Worm (Caenorhabditis elegans) whole organism, L2 larva: ENCODE results near the gene F53G2.12.

ENCODE experiments used
- F13H6.1 ChIP-seq: sonication (generic microtip); optimal IDR thresholded peaks from 2 replicates; lab custom pipeline; 2016; ENCODE audit warnings: missing genetic modification characterization, missing compliant biosample characterization
- R02D3.7 ChIP-seq: fragments of 150-350 bp; optimal IDR thresholded peaks from 2 replicates; lab custom pipeline; 2014; ENCODE audit warnings: missing biosample characterization, missing genetic modification characterization
- Y55F3AM.14 ChIP-seq: fragments of 200-800 bp; sonication (Bioruptor generic); optimal IDR thresholded peaks from 2 replicates; lab custom pipeline; 2018; ENCODE audit warnings: mild to moderate bottlenecking, missing genetic modification characterization, missing compliant biosample characterization
- ZK546.5 ChIP-seq: sonication (generic microtip); optimal IDR thresholded peaks from 2 replicates; lab custom pipeline; 2017; ENCODE audit warnings: missing biosample characterization, missing genetic modification characterization
- alr-1 ChIP-seq: fragments of 150-350 bp; optimal IDR thresholded peaks from 2 replicates; lab custom pipeline; 2014; ENCODE audit warnings: missing biosample characterization, missing genetic modification characterization
- aly-2 ChIP-seq: fragments of 150-350 bp; optimal IDR thresholded peaks from 2 replicates; lab custom pipeline; 2014; ENCODE audit warnings: missing biosample characterization, missing genetic modification characterization
- ama-1 ChIP-seq: fragments of 150-350 bp; optimal IDR thresholded peaks from 2 replicates; lab custom pipeline; 2018; ENCODE audit warnings: inconsistent platforms
- blmp-1 ChIP-seq: sonication (generic microtip); optimal IDR thresholded peaks from 2 replicates; lab custom pipeline; 2017; ENCODE audit warnings: missing genetic modification characterization, mild to moderate bottlenecking, missing compliant biosample characterization, antibody characterized with exemption, moderate library complexity; ENCODE audit not compliant: insufficient read depth
- ceh-16 ChIP-seq: fragments of 150-350 bp; optimal IDR thresholded peaks from 2 replicates; lab custom pipeline; 2014; ENCODE audit warnings: missing biosample characterization, missing genetic modification characterization
- ceh-82 ChIP-seq: fragments of 150-350 bp; optimal IDR thresholded peaks from 2 replicates; lab custom pipeline; 2014; ENCODE audit warnings: missing biosample characterization, missing genetic modification characterization
- crh-2 ChIP-seq: sonication (generic microtip); optimal IDR thresholded peaks from 2 replicates; lab custom pipeline; 2017; ENCODE audit warnings: missing biosample characterization, missing genetic modification characterization
- egl-27 ChIP-seq: sonication (generic microtip); optimal IDR thresholded peaks from 3 replicates; lab custom pipeline; 2017; ENCODE audit warnings: missing biosample characterization, missing genetic modification reagents, missing genetic modification characterization
- elt-1 ChIP-seq: fragments of 150-350 bp; optimal IDR thresholded peaks from 2 replicates; lab custom pipeline; 2014; ENCODE audit warnings: missing biosample characterization, missing genetic modification characterization
- elt-3 ChIP-seq: sonication (generic microtip); optimal IDR thresholded peaks from 2 replicates; lab custom pipeline; 2017; ENCODE audit warnings: missing biosample characterization, missing genetic modification characterization
- fos-1 ChIP-seq: fragments of 150-350 bp; optimal IDR thresholded peaks from 2 replicates; lab custom pipeline; 2014; ENCODE audit warnings: missing biosample characterization, missing genetic modification characterization
- gmeb-1 ChIP-seq: fragments of 150-350 bp; optimal IDR thresholded peaks from 2 replicates; lab custom pipeline; 2014; ENCODE audit warnings: missing biosample characterization, missing genetic modification characterization
- lsy-2 ChIP-seq, 2 experiments: fragments of 150-350 bp in 1 of 2; sonication (generic microtip) in 1 of 2; optimal IDR thresholded peaks; 2 replicates each; lab custom pipeline; 2014 to 2017; ENCODE audit warnings: missing biosample characterization in 2 of 2, missing genetic modification characterization in 2 of 2
- mab-5 ChIP-seq: fragments of 150-350 bp; optimal IDR thresholded peaks from 2 replicates; lab custom pipeline; 2014; ENCODE audit warnings: missing biosample characterization, missing genetic modification characterization
- mbf-1 ChIP-seq: sonication (generic microtip); optimal IDR thresholded peaks from 2 replicates; lab custom pipeline; 2017; ENCODE audit warnings: missing biosample characterization, missing genetic modification characterization
- nhr-10 ChIP-seq: sonication (generic microtip); optimal IDR thresholded peaks from 2 replicates; lab custom pipeline; 2017; ENCODE audit warnings: missing biosample characterization, missing genetic modification characterization
- nhr-11 ChIP-seq: fragments of 150-350 bp; optimal IDR thresholded peaks from 2 replicates; lab custom pipeline; 2014; ENCODE audit warnings: missing biosample characterization, missing genetic modification characterization
- nhr-12 ChIP-seq: fragments of 150-350 bp; optimal IDR thresholded peaks from 2 replicates; lab custom pipeline; 2014; ENCODE audit warnings: missing biosample characterization, missing genetic modification characterization
- nhr-21 ChIP-seq: fragments of 150-350 bp; optimal IDR thresholded peaks from 2 replicates; lab custom pipeline; 2014; ENCODE audit warnings: missing biosample characterization, missing genetic modification characterization
- nhr-23 ChIP-seq: fragments of 150-350 bp; optimal IDR thresholded peaks from 2 replicates; lab custom pipeline; 2014; ENCODE audit warnings: missing biosample characterization, missing genetic modification reagents, missing genetic modification characterization
- nhr-237 ChIP-seq: fragments of 150-350 bp; optimal IDR thresholded peaks from 2 replicates; lab custom pipeline; 2014; ENCODE audit warnings: missing biosample characterization, missing genetic modification characterization
- nhr-25 ChIP-seq: fragments of 150-350 bp; sonication (generic microtip); optimal IDR thresholded peaks from 3 replicates; lab custom pipeline; 2014; ENCODE audit warnings: missing biosample characterization, missing genetic modification characterization
- sem-4 ChIP-seq: fragments of 150-350 bp; optimal IDR thresholded peaks from 2 replicates; lab custom pipeline; 2014; ENCODE audit warnings: missing biosample characterization, missing genetic modification reagents, missing genetic modification characterization
- skn-1 ChIP-seq: sonication (generic microtip); optimal IDR thresholded peaks from 2 replicates; lab custom pipeline; 2017; ENCODE audit warnings: missing biosample characterization, missing genetic modification characterization
- sma-3 ChIP-seq: sonication (generic microtip); optimal IDR thresholded peaks from 2 replicates; lab custom pipeline; 2016; ENCODE audit warnings: missing genetic modification reagents, missing genetic modification characterization, missing compliant biosample characterization
- sma-9 ChIP-seq, 2 experiments: fragments of 150-350 bp in 1 of 2; sonication (generic microtip) in 1 of 2; optimal IDR thresholded peaks; 2 replicates each; lab custom pipeline; 2014 to 2016; ENCODE audit warnings: missing genetic modification characterization in 2 of 2, mild to moderate bottlenecking in 1 of 2, missing biosample characterization in 1 of 2, missing compliant biosample characterization in 1 of 2, missing genetic modification reagents in 1 of 2, moderate library complexity in 1 of 2
- snpc-4 ChIP-seq: fragments of 150-350 bp; optimal IDR thresholded peaks from 2 replicates; lab custom pipeline; 2014; ENCODE audit warnings: missing biosample characterization, missing genetic modification characterization
- unc-39 ChIP-seq: fragments of 150-350 bp; optimal IDR thresholded peaks from 2 replicates; lab custom pipeline; 2014; ENCODE audit warnings: missing biosample characterization, missing genetic modification characterization
- unc-55 ChIP-seq: fragments of 150-350 bp; sonication (generic microtip); optimal IDR thresholded peaks from 3 replicates; lab custom pipeline; 2014; ENCODE audit warnings: missing biosample characterization, missing genetic modification reagents, missing genetic modification characterization
- unc-62 ChIP-seq: fragments of 150-350 bp; optimal IDR thresholded peaks from 2 replicates; lab custom pipeline; 2014; ENCODE audit warnings: missing biosample characterization, missing genetic modification reagents, missing genetic modification characterization
- zag-1 ChIP-seq: fragments of 150-350 bp; optimal IDR thresholded peaks from 2 replicates; lab custom pipeline; 2014; ENCODE audit warnings: missing biosample characterization, missing genetic modification characterization

Gene F53G2.12

DNA sequence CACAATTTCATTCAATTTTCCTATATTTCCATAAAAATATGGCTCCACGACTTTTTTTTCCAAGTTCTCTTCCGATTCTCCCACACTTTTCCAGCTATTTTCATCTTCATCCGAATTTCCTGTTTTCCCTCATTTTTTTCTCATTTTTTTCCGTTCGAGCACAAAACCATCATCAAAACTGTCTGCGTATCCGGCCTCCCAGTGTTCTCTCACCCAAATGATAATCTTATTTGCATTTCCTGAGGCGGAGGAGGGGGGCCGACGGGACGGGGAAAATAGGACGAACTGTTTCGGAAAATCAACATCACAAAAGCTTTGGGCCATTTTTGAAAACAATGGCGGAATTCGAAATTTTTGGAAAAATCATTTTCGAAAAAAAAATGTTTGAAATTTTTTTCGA lies 38.6 kb downstream of the F53G2.12 start:
- TF ChIP-seq skn-1 (tag; lab: Kevin White, UChicago) (no peak), elt-3 (tag; lab: Kevin White, UChicago) (no peak), unc-39 (tag; lab: Kevin White, UChicago) (no peak), aly-2 (tag; lab: Kevin White, UChicago) (no peak), snpc-4 (no peak), sem-4 (tag; lab: Kevin White, UChicago) (no peak), ZK546.5 (no peak), nhr-10 (tag; lab: Kevin White, UChicago) (no peak), ceh-16 (tag; lab: Kevin White, UChicago) (no peak), F13H6.1 (tag; lab: Kevin White, UChicago) (no peak), unc-55 (GFP tag; lab: Kevin White, UChicago) (no peak), ama-1 (lab: Kevin White, UChicago) (no peak), egl-27 (tag; lab: Kevin White, UChicago) (no peak), ceh-82 (no peak), nhr-21 (no peak), nhr-12 (tag; lab: Kevin White, UChicago) (no peak), elt-1 (tag; lab: Kevin White, UChicago) (no peak)
- TF ChIP-seq, all 48 proteins: peak for 0

DNA sequence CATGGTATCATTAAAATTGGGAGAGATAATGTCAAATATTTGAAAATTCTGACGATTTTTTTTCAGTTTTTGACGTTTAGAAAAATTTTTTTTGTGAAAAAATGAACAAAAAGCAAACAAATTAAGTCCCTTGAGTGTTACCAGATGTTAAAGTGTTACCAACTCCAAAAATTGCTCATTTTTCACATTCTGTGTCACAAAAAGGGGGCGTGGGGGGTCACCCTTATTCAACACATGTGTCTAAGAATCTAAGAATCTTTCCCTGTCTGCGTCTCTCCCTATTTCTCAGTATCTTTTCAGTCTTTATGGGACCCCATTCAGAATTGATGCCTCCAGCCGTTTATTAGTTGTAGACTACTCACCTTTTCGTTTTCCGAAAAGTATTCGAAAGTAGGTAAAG lies 39.9 kb downstream of the F53G2.12 start:
- no peak for TF ChIP-seq mab-5
- TF ChIP-seq gmeb-1 (tag; lab: Kevin White, UChicago) = no peak
- no peak for TF ChIP-seq aly-2 (tag; lab: Kevin White, UChicago)
- TF ChIP-seq nhr-11 = no peak
- TF ChIP-seq snpc-4 = no peak
- TF ChIP-seq Y55F3AM.14 = no peak
- TF ChIP-seq mbf-1 (tag; lab: Kevin White, UChicago) = no peak
- no peak for TF ChIP-seq nhr-10 (tag; lab: Kevin White, UChicago)
- TF ChIP-seq ama-1 (lab: Kevin White, UChicago) = no peak
- TF ChIP-seq blmp-1 = no peak
- TF ChIP-seq unc-62 = no peak
- TF ChIP-seq ceh-16 (tag; lab: Kevin White, UChicago) = no peak
- TF ChIP-seq unc-55 (GFP tag; lab: Kevin White, UChicago) = no peak
- TF ChIP-seq fos-1 (tag; lab: Kevin White, UChicago) = no peak
- no peak for TF ChIP-seq alr-1 (tag; lab: Kevin White, UChicago)
- TF ChIP-seq zag-1 = no peak
- no peak for TF ChIP-seq nhr-12 (tag; lab: Kevin White, UChicago)

DNA sequence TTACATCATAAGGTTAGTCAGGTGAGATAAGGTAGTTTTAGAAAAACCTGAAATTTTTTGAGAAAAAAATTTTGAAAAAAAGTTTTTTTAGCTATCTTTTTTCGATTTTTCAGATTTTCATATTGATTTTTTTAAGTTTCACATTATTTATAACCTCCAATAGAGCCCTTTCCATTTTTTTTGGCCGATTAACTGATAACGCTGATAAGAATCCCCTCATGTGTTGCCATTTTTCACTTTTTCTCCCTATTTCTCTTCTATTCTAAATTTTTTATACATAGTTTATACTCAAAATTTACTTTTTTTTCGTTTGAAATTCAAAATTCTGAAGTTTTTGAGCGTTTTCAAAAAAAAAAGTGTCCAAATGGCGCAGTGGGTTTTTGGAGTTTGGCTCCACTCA lies 40.7 kb downstream of the F53G2.12 start:
- TF ChIP-seq sem-4 (tag; lab: Kevin White, UChicago) (no peak), crh-2 (tag; lab: Kevin White, UChicago) (no peak), nhr-237 (tag; lab: Kevin White, UChicago) (no peak), fos-1 (tag; lab: Kevin White, UChicago) (peak; percentile 21), nhr-23 (tag; lab: Kevin White, UChicago) (no peak), F13H6.1 (tag; lab: Kevin White, UChicago) (no peak)
- TF ChIP-seq, all 48 proteins: peak for 1

DNA sequence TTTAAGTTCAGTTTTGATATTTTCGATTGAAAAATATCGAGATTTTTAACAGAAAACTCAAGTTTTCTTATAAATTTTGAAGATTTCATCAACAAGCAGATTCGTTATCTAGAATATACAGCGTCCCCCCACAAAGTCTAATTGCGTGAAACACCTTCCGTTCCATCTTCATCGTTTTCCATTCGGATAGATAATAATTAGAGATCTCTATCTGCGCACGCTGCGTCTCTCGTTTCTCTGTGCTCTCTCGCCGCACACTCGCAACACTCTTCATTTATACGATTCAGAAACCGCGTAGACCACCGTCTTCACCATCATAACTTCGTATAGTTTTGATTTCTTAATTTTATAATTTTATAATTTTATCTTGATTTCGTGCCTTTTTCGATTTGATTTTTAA lies 42.1 kb downstream of the F53G2.12 start:
- no peak for TF ChIP-seq elt-3 (tag; lab: Kevin White, UChicago)
- no peak for TF ChIP-seq nhr-12 (tag; lab: Kevin White, UChicago)
- no peak for TF ChIP-seq unc-55 (GFP tag; lab: Kevin White, UChicago)
- TF ChIP-seq elt-1 (tag; lab: Kevin White, UChicago) = peak; percentile 7
- TF ChIP-seq ceh-16 (tag; lab: Kevin White, UChicago) = peak; percentile 97

DNA sequence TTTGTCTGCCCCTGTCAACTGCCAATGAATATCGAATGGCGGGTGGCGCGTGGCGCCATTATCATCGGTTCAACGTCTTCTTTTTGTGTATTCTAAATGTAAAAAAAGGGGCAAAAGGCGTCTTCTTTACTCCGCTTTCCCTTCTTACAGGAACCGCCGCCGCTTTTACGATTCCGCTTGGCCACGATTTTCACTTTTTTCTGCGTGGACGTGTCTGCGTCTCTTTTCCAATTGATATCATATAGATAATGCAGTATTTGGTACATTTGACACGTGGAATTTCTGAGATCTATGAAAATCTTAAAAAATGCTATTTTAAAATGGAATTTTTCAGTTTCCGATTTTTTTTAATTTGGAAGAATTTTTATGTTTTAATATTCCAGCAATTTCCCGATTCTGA lies 43.3 kb downstream of the F53G2.12 start:
- no peak for TF ChIP-seq sma-9 (GFP tag; optimal IDR thresholded peaks at IDR 0.05; lab: Kevin White, UChicago)
- no peak for TF ChIP-seq sma-9 (tag; optimal IDR thresholded peaks at IDR 0.05; lab: Kevin White, UChicago)
- peak; percentile 73 for TF ChIP-seq blmp-1

DNA sequence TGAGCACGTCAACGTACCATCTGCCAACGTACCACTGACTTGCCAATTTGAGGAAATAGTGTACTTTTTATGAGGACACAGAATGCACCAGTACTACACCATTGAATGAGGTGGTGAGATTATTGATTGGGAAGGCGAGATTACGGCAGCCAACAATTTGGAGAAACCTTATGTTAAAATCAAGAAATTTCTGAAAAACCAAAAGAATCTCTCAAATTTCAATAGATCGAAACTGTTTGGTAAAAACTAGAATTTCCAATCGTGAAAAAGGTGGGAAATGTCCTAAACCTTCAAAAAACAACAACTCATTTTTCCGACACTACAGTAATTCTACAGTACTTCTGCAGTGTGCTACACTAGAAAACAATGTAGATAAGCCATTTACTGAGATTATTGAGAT lies 46.9 kb downstream of the F53G2.12 start, which contains the start of gene ceh-86:
TSS of gene ceh-86 (minus strand) at position 101 of the 400 bp plus-strand sequence.
- no peak for TF ChIP-seq nhr-25 (tag; lab: Kevin White, UChicago)
- no peak for TF ChIP-seq skn-1 (tag; lab: Kevin White, UChicago)
- TF ChIP-seq zag-1 = no peak
- TF ChIP-seq R02D3.7 = no peak
- TF ChIP-seq unc-39 (tag; lab: Kevin White, UChicago) = no peak
- no peak for TF ChIP-seq unc-55 (GFP tag; lab: Kevin White, UChicago)
- TF ChIP-seq ceh-16 (tag; lab: Kevin White, UChicago) = no peak
- no peak for TF ChIP-seq lsy-2 (tag; optimal IDR thresholded peaks at IDR 0.05; lab: Kevin White, UChicago)
- TF ChIP-seq blmp-1 = no peak
- TF ChIP-seq sma-3 (GFP tag; lab: Kevin White, UChicago) = no peak
- no peak for TF ChIP-seq nhr-21
- TF ChIP-seq gmeb-1 (tag; lab: Kevin White, UChicago) = no peak
